Worm (Caenorhabditis elegans) whole organism, mixed stage, embryonic: ENCODE measurements around the gene ins-1.

Experiments used
- bed-3 ChIP-seq: fragments of 200-800 bp; sonication (Bioruptor generic); optimal IDR thresholded peaks from 3 replicates; lab custom pipeline; 2018; ENCODE audit warnings: mild to moderate bottlenecking, missing genetic modification characterization, moderate library complexity, missing compliant biosample characterization
- blmp-1 ChIP-seq: fragments of 150-350 bp; optimal IDR thresholded peaks from 2 replicates; lab custom pipeline; 2014; ENCODE audit warnings: missing biosample characterization, missing genetic modification characterization
- ceh-39 ChIP-seq: fragments of 150-350 bp; optimal IDR thresholded peaks from 2 replicates; lab custom pipeline; 2014; ENCODE audit warnings: missing biosample characterization, missing genetic modification characterization
- ceh-43 ChIP-seq: fragments of 200-800 bp; sonication (Bioruptor generic); optimal IDR thresholded peaks from 2 replicates; lab custom pipeline; 2018; ENCODE audit warnings: mild to moderate bottlenecking, missing genetic modification characterization, moderate library complexity, missing compliant biosample characterization
- ces-1 ChIP-seq: fragments of 150-350 bp; optimal IDR thresholded peaks from 2 replicates; lab custom pipeline; 2014; ENCODE audit warnings: missing biosample characterization, missing genetic modification reagents, missing genetic modification characterization
- cnd-1 ChIP-seq: fragments of 200-800 bp; sonication (Bioruptor generic); optimal IDR thresholded peaks from 2 replicates; lab custom pipeline; 2018; ENCODE audit warnings: mild to moderate bottlenecking, missing genetic modification characterization, missing compliant biosample characterization
- drap-1 ChIP-seq: fragments of 200-800 bp; sonication (Bioruptor generic); optimal IDR thresholded peaks from 3 replicates; lab custom pipeline; 2018; ENCODE audit warnings: mild to moderate bottlenecking, missing genetic modification characterization, missing compliant biosample characterization
- elt-3 ChIP-seq: fragments of 150-350 bp; optimal IDR thresholded peaks from 2 replicates; lab custom pipeline; 2014; ENCODE audit warnings: missing biosample characterization, missing genetic modification characterization
- flh-1 ChIP-seq: fragments of 200-800 bp; sonication (Bioruptor generic); optimal IDR thresholded peaks from 2 replicates; lab custom pipeline; 2018; ENCODE audit warnings: mild to moderate bottlenecking, missing genetic modification characterization, moderate library complexity, missing compliant biosample characterization
- ham-2 ChIP-seq: fragments of 200-800 bp; sonication (Bioruptor generic); optimal IDR thresholded peaks from 2 replicates; lab custom pipeline; 2018; ENCODE audit warnings: mild to moderate bottlenecking, missing genetic modification characterization, missing compliant biosample characterization
- hlh-1 ChIP-seq: fragments of 150-350 bp; optimal IDR thresholded peaks from 2 replicates; lab custom pipeline; 2014; ENCODE audit warnings: missing biosample characterization, missing genetic modification reagents, missing genetic modification characterization
- lin-13 ChIP-seq: fragments of 150-350 bp; optimal IDR thresholded peaks from 2 replicates; lab custom pipeline; 2014; ENCODE audit warnings: missing biosample characterization, missing genetic modification characterization
- lin-32 ChIP-seq: fragments of 200-800 bp; sonication (Bioruptor generic); optimal IDR thresholded peaks from 2 replicates; lab custom pipeline; 2018; ENCODE audit warnings: mild to moderate bottlenecking, missing genetic modification characterization, missing compliant biosample characterization
- lsy-2 ChIP-seq: fragments of 150-350 bp; optimal IDR thresholded peaks from 2 replicates; lab custom pipeline; 2014; ENCODE audit warnings: missing biosample characterization, missing genetic modification characterization
- mab-5 ChIP-seq: fragments of 150-350 bp; optimal IDR thresholded peaks from 2 replicates; lab custom pipeline; 2014; ENCODE audit warnings: missing biosample characterization, missing genetic modification characterization
- mep-1 ChIP-seq: fragments of 150-350 bp; optimal IDR thresholded peaks from 2 replicates; lab custom pipeline; 2017; ENCODE audit warnings: missing biosample characterization, missing genetic modification reagents, missing genetic modification characterization, inconsistent platforms
- mls-2 ChIP-seq: sonication (generic microtip); optimal IDR thresholded peaks from 2 replicates; lab custom pipeline; 2016; ENCODE audit warnings: mild to moderate bottlenecking, missing genetic modification characterization, moderate library complexity, missing compliant biosample characterization
- nhr-12 ChIP-seq: fragments of 150-350 bp; optimal IDR thresholded peaks from 2 replicates; lab custom pipeline; 2014; ENCODE audit warnings: missing biosample characterization, missing genetic modification characterization
- nhr-2 ChIP-seq: fragments of 150-350 bp; optimal IDR thresholded peaks from 2 replicates; lab custom pipeline; 2014; ENCODE audit warnings: missing biosample characterization, missing genetic modification characterization
- nhr-237 ChIP-seq: fragments of 150-350 bp; optimal IDR thresholded peaks from 2 replicates; lab custom pipeline; 2014; ENCODE audit warnings: missing biosample characterization, missing genetic modification characterization
- nhr-28 ChIP-seq: fragments of 150-350 bp; optimal IDR thresholded peaks from 2 replicates; lab custom pipeline; 2014; ENCODE audit warnings: missing biosample characterization, missing genetic modification characterization
- nhr-76 ChIP-seq: sonication (generic microtip); optimal IDR thresholded peaks from 2 replicates; lab custom pipeline; 2017; ENCODE audit warnings: missing biosample characterization, missing genetic modification characterization
- pha-4 ChIP-seq: fragments of 150-350 bp; optimal IDR thresholded peaks from 2 replicates; lab custom pipeline; 2018; ENCODE audit warnings: missing biosample characterization, missing genetic modification reagents, missing genetic modification characterization
- sem-2 ChIP-seq: fragments of 200-800 bp; sonication (Bioruptor generic); optimal IDR thresholded peaks from 2 replicates; lab custom pipeline; 2018; ENCODE audit warnings: mild to moderate bottlenecking, missing genetic modification characterization, missing compliant biosample characterization
- snpc-4 ChIP-seq: fragments of 150-350 bp; optimal IDR thresholded peaks from 2 replicates; lab custom pipeline; 2014; ENCODE audit warnings: missing biosample characterization, missing genetic modification characterization
- sptf-1 ChIP-seq: sonication (generic microtip); optimal IDR thresholded peaks from 2 replicates; lab custom pipeline; 2017; ENCODE audit warnings: mild to moderate bottlenecking, missing genetic modification characterization, moderate library complexity, missing compliant biosample characterization
- tbx-8 ChIP-seq: fragments of 200-800 bp; sonication (Bioruptor generic); optimal IDR thresholded peaks from 2 replicates; lab custom pipeline; 2018; ENCODE audit warnings: mild to moderate bottlenecking, missing genetic modification characterization, moderate library complexity, missing compliant biosample characterization
- unc-120 ChIP-seq: sonication (generic microtip); optimal IDR thresholded peaks from 2 replicates; lab custom pipeline; 2017; ENCODE audit warnings: missing genetic modification characterization, missing compliant biosample characterization; ENCODE audit not compliant: poor library complexity, severe bottlenecking
- unc-39 ChIP-seq: fragments of 150-350 bp; optimal IDR thresholded peaks from 2 replicates; lab custom pipeline; 2014; ENCODE audit warnings: missing biosample characterization, missing genetic modification characterization
- unc-62 ChIP-seq: fragments of 150-350 bp; optimal IDR thresholded peaks from 2 replicates; lab custom pipeline; 2014; ENCODE audit warnings: missing biosample characterization, missing genetic modification reagents, missing genetic modification characterization
- zip-8 ChIP-seq: fragments of 150-350 bp; optimal IDR thresholded peaks from 2 replicates; lab custom pipeline; 2014; ENCODE audit warnings: missing biosample characterization, missing genetic modification characterization

Gene ins-1

DNA sequence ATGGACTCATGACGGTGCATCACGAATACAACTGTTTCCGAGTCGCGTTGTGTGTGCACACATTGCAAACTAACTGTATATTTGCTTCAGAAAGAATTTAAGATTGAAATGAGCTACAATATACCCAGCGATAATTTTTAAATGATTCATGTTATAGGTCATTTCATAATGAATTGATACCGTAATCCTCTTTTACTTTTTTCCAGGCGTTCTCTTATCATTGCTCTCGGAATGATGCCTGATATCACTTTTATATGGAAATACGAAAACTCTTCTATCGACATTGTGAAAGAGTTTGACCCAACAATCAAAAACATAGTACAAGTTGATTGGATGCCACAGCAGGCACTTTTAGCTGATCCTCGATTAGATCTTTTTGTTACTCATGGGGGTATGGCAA lies 29.9 kb downstream of the ins-1 start:
- TF ChIP-seq ceh-43 (GFP tag; lab: Kevin White, UChicago) (no peak), mls-2 (tag; lab: Kevin White, UChicago) (no peak), bed-3 (GFP tag; lab: Kevin White, UChicago) (no peak), drap-1 (GFP tag; lab: Kevin White, UChicago) (no peak), ces-1 (GFP tag; lab: Kevin White, UChicago) (no peak), unc-39 (tag; lab: Kevin White, UChicago) (no peak), blmp-1 (tag; lab: Kevin White, UChicago) (no peak), nhr-12 (no peak)

DNA sequence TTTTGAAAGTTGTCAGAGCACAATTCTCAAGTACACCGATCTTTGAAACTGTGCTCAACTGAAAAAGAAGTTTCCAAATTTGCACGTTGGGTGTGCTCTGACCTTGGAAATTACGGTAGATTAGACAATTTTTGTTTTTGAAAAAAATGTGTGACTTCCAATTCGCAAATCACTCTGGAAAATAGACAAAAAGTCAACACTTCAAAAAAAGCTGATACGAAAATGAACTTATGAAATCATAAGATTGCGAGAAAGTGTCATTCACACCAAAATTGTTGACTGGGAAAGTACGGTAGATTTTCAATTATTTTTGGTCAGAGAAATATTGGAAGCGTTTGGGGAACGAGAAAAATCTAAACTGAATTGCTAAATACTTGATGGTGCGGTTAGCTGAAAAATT lies 30.8 kb downstream of the ins-1 start:
- TF ChIP-seq lin-13 (tag; lab: Kevin White, UChicago), result no peak
- no peak for TF ChIP-seq sem-2 (GFP tag; lab: Kevin White, UChicago)
- TF ChIP-seq blmp-1 (tag; lab: Kevin White, UChicago), result no peak
- TF ChIP-seq nhr-76 (tag; lab: Kevin White, UChicago), result no peak
- no peak for TF ChIP-seq lin-32 (GFP tag; lab: Kevin White, UChicago)
- no peak for TF ChIP-seq elt-3 (tag; lab: Kevin White, UChicago)
- no peak for TF ChIP-seq nhr-28 (tag; lab: Kevin White, UChicago)
- TF ChIP-seq nhr-2 (tag; lab: Kevin White, UChicago), result no peak
- no peak for TF ChIP-seq drap-1 (GFP tag; lab: Kevin White, UChicago)
- TF ChIP-seq unc-120 (tag; lab: Kevin White, UChicago), result no peak

DNA sequence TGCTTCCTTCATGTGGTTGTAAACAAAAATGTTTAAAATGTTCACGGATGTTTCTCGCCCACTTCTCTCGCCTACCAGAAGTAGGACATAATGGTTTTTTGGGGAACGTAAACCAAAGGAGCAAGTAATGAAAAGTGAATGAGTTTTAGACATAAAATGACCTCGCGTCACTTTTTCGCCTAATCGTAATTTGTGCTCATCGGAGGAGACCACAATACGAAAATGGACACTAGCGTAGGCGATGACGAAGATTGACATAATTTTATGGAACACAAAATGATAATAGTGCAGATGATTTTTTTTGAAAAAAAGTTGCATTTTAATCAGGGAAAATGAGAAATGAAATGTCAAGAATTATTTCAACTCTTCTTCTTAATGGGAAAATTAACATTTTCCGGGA lies 32.2 kb downstream of the ins-1 start:
- TF ChIP-seq bed-3 (GFP tag; lab: Kevin White, UChicago) (no peak), nhr-28 (tag; lab: Kevin White, UChicago) (no peak), lsy-2 (tag; lab: Kevin White, UChicago) (no peak), cnd-1 (tag; lab: Kevin White, UChicago) (no peak), ceh-39 (no peak), nhr-76 (tag; lab: Kevin White, UChicago) (no peak)
- TF ChIP-seq, all 35 proteins: peak for 0

DNA sequence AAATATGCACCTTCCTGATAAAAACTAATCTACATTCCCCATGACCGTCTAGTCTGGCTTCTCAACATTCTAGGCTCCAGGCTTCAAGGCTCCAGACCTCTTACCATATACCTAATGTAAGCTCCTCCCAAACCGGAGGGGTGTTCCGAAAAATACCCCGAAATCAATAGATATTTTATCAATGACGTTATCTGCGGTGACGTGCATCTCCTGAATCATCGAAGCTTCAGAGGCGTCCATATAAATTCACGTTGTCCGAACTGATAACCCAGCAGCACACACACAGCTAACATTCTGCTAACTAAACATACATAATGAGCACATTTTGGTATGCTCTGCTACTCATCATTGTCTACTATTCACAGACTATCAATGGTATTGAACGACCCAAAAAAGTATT lies 33.0 kb downstream of the ins-1 start, which contains the start of gene ugt-44:
ugt-44 (plus strand) TSS at position 248 of the 400 bp plus-strand sequence.
- TF ChIP-seq bed-3 (GFP tag; lab: Kevin White, UChicago) (no peak), snpc-4 (no peak), ham-2 (GFP tag; lab: Kevin White, UChicago) (no peak), unc-120 (tag; lab: Kevin White, UChicago) (no peak), tbx-8 (no peak), blmp-1 (tag; lab: Kevin White, UChicago) (no peak), ceh-39 (no peak), flh-1 (GFP tag; lab: Kevin White, UChicago) (no peak), unc-62 (GFP tag; lab: Kevin White, UChicago) (no peak), mab-5 (no peak), drap-1 (GFP tag; lab: Kevin White, UChicago) (no peak), mep-1 (tag; lab: Kevin White, UChicago) (no peak), zip-8 (tag; lab: Kevin White, UChicago) (no peak), lin-32 (GFP tag; lab: Kevin White, UChicago) (no peak), nhr-237 (tag; lab: Kevin White, UChicago) (no peak), ceh-43 (GFP tag; lab: Kevin White, UChicago) (no peak)
- TF ChIP-seq, all 35 proteins: peak for 0

DNA sequence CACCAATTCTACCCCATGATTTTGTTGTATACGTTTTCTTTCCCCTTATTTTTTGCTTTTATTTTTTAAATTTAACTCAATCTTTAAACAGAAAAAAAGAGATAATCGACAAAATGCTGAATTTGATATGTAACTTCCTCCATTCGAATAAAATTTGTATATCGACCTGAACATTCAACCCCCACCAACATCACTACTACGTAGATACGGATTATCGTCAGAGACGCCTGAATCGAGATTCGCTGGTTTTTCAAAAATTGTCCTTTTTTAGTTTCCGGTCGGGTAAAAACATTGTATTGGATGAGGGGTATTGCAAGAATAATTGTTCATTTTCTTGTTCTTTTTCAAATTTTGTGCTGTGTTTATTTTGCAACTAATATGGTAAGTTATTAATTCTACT lies 36.0 kb downstream of the ins-1 start, which contains the start of gene bgnt-1.1:
bgnt-1.1 (plus strand) TSS at position 301 of the 400 bp plus-strand sequence.
- TF ChIP-seq zip-8 (tag; lab: Kevin White, UChicago), result no peak
- no peak for TF ChIP-seq snpc-4
- no peak for TF ChIP-seq ceh-43 (GFP tag; lab: Kevin White, UChicago)
- no peak for TF ChIP-seq ham-2 (GFP tag; lab: Kevin White, UChicago)
- no peak for TF ChIP-seq lsy-2 (tag; lab: Kevin White, UChicago)
- no peak for TF ChIP-seq nhr-76 (tag; lab: Kevin White, UChicago)
- no peak for TF ChIP-seq hlh-1 (tag; lab: Kevin White, UChicago)
- TF ChIP-seq pha-4 (tag; lab: Kevin White, UChicago), result no peak
- no peak for TF ChIP-seq nhr-28 (tag; lab: Kevin White, UChicago)
- no peak for TF ChIP-seq tbx-8
- TF ChIP-seq sptf-1 (tag; lab: Kevin White, UChicago), result no peak
